Fruit fly (Drosophila melanogaster) whole organism, embryonic: Measurements from ENCODE around the gene CG18131.
A peak's percentile ranks its signal among the peaks of the same experiment; 100 is the strongest.

ENCODE experiments used
- Bdp1 ChIP-seq: fragments of 200-800 bp; sonication (Bioruptor generic); optimal IDR thresholded peaks from 3 replicates; lab custom pipeline; 2016; ENCODE audit warnings: missing biosample characterization, missing genetic modification characterization
- Blimp-1 ChIP-seq: fragments of 200-800 bp; sonication (Bioruptor generic); optimal IDR thresholded peaks from 3 replicates; lab custom pipeline; 2018; ENCODE audit warnings: missing biosample characterization, missing genetic modification characterization, mild to moderate bottlenecking, moderate library complexity, missing genetic modification reagents
- CG10321 ChIP-seq: fragments of 200-800 bp; sonication (Bioruptor generic); IDR thresholded peaks from 2 replicates; pipeline ENCODE4 v1.3.6; 2022; ENCODE audit warnings: missing biosample characterization, missing genetic modification characterization
- CG11093 ChIP-seq: fragments of 200-800 bp; sonication (Bioruptor generic); IDR thresholded peaks from 3 replicates; pipeline ENCODE4 v1.3.6; 2022; ENCODE audit warnings: missing biosample characterization, missing genetic modification characterization
- CG11247 ChIP-seq: fragments of 200-800 bp; sonication (Bioruptor generic); IDR thresholded peaks from 2 replicates; pipeline ENCODE4 v1.3.6; 2022; ENCODE audit warnings: missing biosample characterization, missing genetic modification characterization
- CG11456 ChIP-seq: fragments of 200-800 bp; sonication (Bioruptor generic); IDR thresholded peaks from 3 replicates; pipeline ENCODE4 v1.3.6; 2022; ENCODE audit warnings: missing biosample characterization, missing genetic modification characterization
- CG13123 ChIP-seq: fragments of 200-800 bp; sonication (Bioruptor generic); optimal IDR thresholded peaks from 2 replicates; lab custom pipeline; 2016; ENCODE audit warnings: missing biosample characterization, missing genetic modification characterization
- CG15073 ChIP-seq: fragments of 200-800 bp; sonication (Bioruptor generic); optimal IDR thresholded peaks from 2 replicates; lab custom pipeline; 2016; ENCODE audit warnings: missing biosample characterization, missing genetic modification characterization
- CG17328 ChIP-seq: fragments of 200-800 bp; sonication (Bioruptor generic); IDR thresholded peaks from 2 replicates; pipeline ENCODE4 v1.3.6; 2022; ENCODE audit warnings: missing biosample characterization, missing genetic modification characterization
- CG17829 ChIP-seq: fragments of 200-800 bp; optimal IDR thresholded peaks from 2 replicates; lab custom pipeline; 2019; ENCODE audit warnings: missing biosample characterization, mild to moderate bottlenecking, missing genetic modification characterization, moderate library complexity
- CG2120 ChIP-seq: fragments of 200-800 bp; sonication (Bioruptor generic); optimal IDR thresholded peaks from 3 replicates; lab custom pipeline; 2016; ENCODE audit warnings: missing biosample characterization, missing genetic modification characterization
- CG4854 ChIP-seq: fragments of 200-800 bp; sonication (Bioruptor generic); optimal IDR thresholded peaks from 2 replicates; lab custom pipeline; 2016; ENCODE audit warnings: missing biosample characterization, missing genetic modification characterization, inconsistent platforms
- CG6683 ChIP-seq: fragments of 200-800 bp; sonication (Bioruptor generic); optimal IDR thresholded peaks from 2 replicates; lab custom pipeline; 2017; ENCODE audit warnings: missing biosample characterization, mild to moderate bottlenecking, missing genetic modification characterization, missing genetic modification reagents
- CG9609 ChIP-seq: fragments of 200-800 bp; sonication (Bioruptor generic); optimal IDR thresholded peaks from 3 replicates; lab custom pipeline; 2016; ENCODE audit warnings: missing biosample characterization, missing genetic modification characterization
- Dp ChIP-seq: fragments of 200-800 bp; sonication (Bioruptor generic); optimal IDR thresholded peaks from 2 replicates; lab custom pipeline; 2018; ENCODE audit warnings: missing biosample characterization, mild to moderate bottlenecking, missing genetic modification characterization, moderate library complexity
- Gsc ChIP-seq: fragments of 200-800 bp; sonication (Bioruptor generic); IDR thresholded peaks from 2 replicates; pipeline ENCODE4 v1.3.6; 2022; ENCODE audit warnings: missing biosample characterization, missing genetic modification characterization
- Hr78 ChIP-seq, 2 experiments: fragments of 200-800 bp in 1 of 2; fragments of >200 bp in 1 of 2; sonication (Bioruptor generic) in 1 of 2; optimal IDR thresholded peaks; 2 replicates each; lab custom pipeline; 2017 to 2019; ENCODE audit warnings: missing biosample characterization in 2 of 2, missing genetic modification characterization in 2 of 2, mild to moderate bottlenecking in 1 of 2, moderate library complexity in 1 of 2
- Hsf ChIP-seq: fragments of 200-800 bp; sonication (Bioruptor generic); optimal IDR thresholded peaks from 3 replicates; lab custom pipeline; 2016; ENCODE audit warnings: missing biosample characterization, missing genetic modification characterization
- NC2α ChIP-seq: fragments of 200-800 bp; sonication (Bioruptor generic); optimal IDR thresholded peaks from 2 replicates; lab custom pipeline; 2016; ENCODE audit warnings: missing biosample characterization, missing genetic modification characterization
- Oaz ChIP-seq: fragments of 200-800 bp; sonication (Bioruptor generic); IDR thresholded peaks from 2 replicates; pipeline ENCODE4 v1.3.6; 2022; ENCODE audit warnings: missing biosample characterization, missing genetic modification characterization
- Ravus ChIP-seq: fragments of 200-800 bp; sonication (Bioruptor generic); IDR thresholded peaks from 2 replicates; pipeline ENCODE4 v1.3.6; 2022; ENCODE audit warnings: missing biosample characterization, missing genetic modification characterization
- Trl ChIP-seq, 3 experiments: fragments of >200 bp in 2 of 3; fragments of 200-800 bp in 1 of 3; sonication (Bioruptor generic) in 1 of 3; optimal IDR thresholded peaks; 2 replicates in 1 of 3; 3 replicates in 2 of 3; lab custom pipeline; 2016 to 2017; ENCODE audit warnings: missing biosample characterization in 1 of 3, missing genetic modification characterization in 1 of 3
- ato ChIP-seq: fragments of 200-800 bp; sonication (Bioruptor generic); IDR thresholded peaks from 2 replicates; pipeline ENCODE4 v1.3.6; 2022; ENCODE audit warnings: missing biosample characterization, missing genetic modification characterization; ENCODE audit not compliant: partially characterized antibody
- btn ChIP-seq: fragments of 200-800 bp; sonication (Bioruptor generic); optimal IDR thresholded peaks from 2 replicates; lab custom pipeline; 2016; ENCODE audit warnings: missing biosample characterization, missing genetic modification characterization
- cg ChIP-seq: fragments of 200-800 bp; sonication (Bioruptor generic); optimal IDR thresholded peaks from 3 replicates; lab custom pipeline; 2019; ENCODE audit warnings: missing biosample characterization, mild to moderate bottlenecking, missing genetic modification characterization, moderate library complexity
- dan ChIP-seq: fragments of 200-800 bp; sonication (Bioruptor generic); IDR thresholded peaks from 2 replicates; pipeline ENCODE4 v1.3.6; 2022; ENCODE audit warnings: missing biosample characterization, missing genetic modification characterization
- dmrt99B ChIP-seq: fragments of 200-800 bp; sonication (Bioruptor generic); optimal IDR thresholded peaks from 2 replicates; lab custom pipeline; 2018; ENCODE audit warnings: missing biosample characterization, mild to moderate bottlenecking, missing genetic modification characterization, moderate library complexity
- fd96Cb ChIP-seq: fragments of 200-800 bp; sonication (Bioruptor generic); optimal IDR thresholded peaks from 2 replicates; lab custom pipeline; 2018; ENCODE audit warnings: missing biosample characterization, mild to moderate bottlenecking, missing genetic modification characterization, moderate library complexity
- gcm2 ChIP-seq: fragments of 200-800 bp; sonication (Bioruptor generic); optimal IDR thresholded peaks from 2 replicates; lab custom pipeline; 2016; ENCODE audit warnings: missing biosample characterization, missing genetic modification characterization
- gem ChIP-seq: fragments of 200-800 bp; sonication (Bioruptor generic); optimal IDR thresholded peaks from 2 replicates; lab custom pipeline; 2019; ENCODE audit warnings: missing biosample characterization, mild to moderate bottlenecking, missing genetic modification characterization, moderate library complexity
- hkb ChIP-seq, 2 experiments: fragments of 200-800 bp in 1 of 2; fragments of >200 bp in 1 of 2; sonication (Bioruptor generic) in 1 of 2; IDR thresholded peaks in 1 of 2; optimal IDR thresholded peaks in 1 of 2; 2 replicates each; pipeline versions ENCODE4 v1.3.6 to Lab custom; 2017 to 2022; ENCODE audit warnings: missing biosample characterization in 1 of 2, missing genetic modification characterization in 1 of 2
- ken ChIP-seq: fragments of 200-800 bp; sonication (Bioruptor generic); IDR thresholded peaks from 3 replicates; pipeline ENCODE4 v1.3.6; 2022; ENCODE audit warnings: missing biosample characterization, missing genetic modification characterization
- kni ChIP-seq: fragments of 200-800 bp; sonication (Bioruptor generic); optimal IDR thresholded peaks from 3 replicates; lab custom pipeline; 2017; ENCODE audit warnings: mild to moderate bottlenecking, missing biosample characterization, missing genetic modification reagents, missing genetic modification characterization
- lab ChIP-seq: fragments of 200-800 bp; sonication (Bioruptor generic); optimal IDR thresholded peaks from 3 replicates; lab custom pipeline; 2017; ENCODE audit warnings: missing biosample characterization, missing genetic modification characterization, mild to moderate bottlenecking, moderate library complexity, missing genetic modification reagents
- mld ChIP-seq: fragments of 200-800 bp; sonication (Bioruptor generic); IDR thresholded peaks from 3 replicates; pipeline ENCODE4 v1.3.6; 2022; ENCODE audit warnings: missing biosample characterization, missing genetic modification characterization; ENCODE audit not compliant: partially characterized antibody
- org-1 ChIP-seq: fragments of 200-800 bp; sonication (Bioruptor generic); optimal IDR thresholded peaks from 2 replicates; lab custom pipeline; 2017; ENCODE audit warnings: missing biosample characterization, missing genetic modification characterization
- pros ChIP-seq: fragments of 200-800 bp; sonication (Bioruptor generic); optimal IDR thresholded peaks from 3 replicates; lab custom pipeline; 2019; ENCODE audit warnings: missing biosample characterization, mild to moderate bottlenecking, missing genetic modification characterization, moderate library complexity
- pzg ChIP-seq: fragments of 200-800 bp; sonication (Bioruptor generic); optimal IDR thresholded peaks from 3 replicates; lab custom pipeline; 2018; ENCODE audit warnings: missing biosample characterization, mild to moderate bottlenecking, missing genetic modification characterization, moderate library complexity
- run ChIP-seq: fragments of 200-800 bp; sonication (Bioruptor generic); optimal IDR thresholded peaks from 3 replicates; lab custom pipeline; 2018; ENCODE audit warnings: missing biosample characterization, mild to moderate bottlenecking, missing genetic modification characterization
- seq ChIP-seq: fragments of 200-800 bp; sonication (Bioruptor generic); IDR thresholded peaks from 2 replicates; pipeline ENCODE4 v1.3.6; 2022; ENCODE audit warnings: missing biosample characterization, missing genetic modification characterization
- sim ChIP-seq: fragments of 200-800 bp; sonication (Bioruptor generic); IDR thresholded peaks from 2 replicates; pipeline ENCODE4 v1.3.6; 2022; ENCODE audit warnings: missing biosample characterization, missing genetic modification characterization
- sima ChIP-seq: fragments of 200-800 bp; sonication (Bioruptor generic); optimal IDR thresholded peaks from 2 replicates; lab custom pipeline; 2016; ENCODE audit warnings: missing biosample characterization, missing genetic modification characterization
- sr ChIP-seq: fragments of 200-800 bp; sonication (Bioruptor generic); IDR thresholded peaks from 3 replicates; pipeline ENCODE4 v1.3.6; 2022; ENCODE audit warnings: missing biosample characterization, missing genetic modification characterization
- tap ChIP-seq: fragments of 200-800 bp; optimal IDR thresholded peaks from 3 replicates; lab custom pipeline; 2019; ENCODE audit warnings: missing biosample characterization, mild to moderate bottlenecking, missing genetic modification characterization, moderate library complexity
- tna ChIP-seq: fragments of 200-800 bp; sonication (Bioruptor generic); IDR thresholded peaks from 2 replicates; pipeline ENCODE4 v1.3.6; 2022; ENCODE audit warnings: missing biosample characterization, missing genetic modification characterization; ENCODE audit not compliant: partially characterized antibody
- trem ChIP-seq: fragments of 200-800 bp; optimal IDR thresholded peaks from 3 replicates; lab custom pipeline; 2019; ENCODE audit warnings: missing biosample characterization, mild to moderate bottlenecking, missing genetic modification characterization, moderate library complexity
- tup ChIP-seq: fragments of 200-800 bp; sonication (Bioruptor generic); optimal IDR thresholded peaks from 2 replicates; lab custom pipeline; 2016; ENCODE audit warnings: missing biosample characterization, mild to moderate bottlenecking, missing genetic modification characterization, moderate library complexity
- unpg ChIP-seq: fragments of 200-800 bp; sonication (Bioruptor generic); optimal IDR thresholded peaks from 3 replicates; lab custom pipeline; 2018; ENCODE audit warnings: missing biosample characterization, mild to moderate bottlenecking, missing genetic modification characterization, moderate library complexity
- usp ChIP-seq: fragments of >200 bp; optimal IDR thresholded peaks from 2 replicates; lab custom pipeline; 2017; ENCODE audit warnings: missing biosample characterization, missing genetic modification characterization
- zfh1 ChIP-seq: fragments of 200-800 bp; sonication (Bioruptor generic); IDR thresholded peaks from 3 replicates; pipeline ENCODE4 v1.3.6; 2022; ENCODE audit warnings: missing biosample characterization, missing genetic modification characterization

CG18131 gene

DNA sequence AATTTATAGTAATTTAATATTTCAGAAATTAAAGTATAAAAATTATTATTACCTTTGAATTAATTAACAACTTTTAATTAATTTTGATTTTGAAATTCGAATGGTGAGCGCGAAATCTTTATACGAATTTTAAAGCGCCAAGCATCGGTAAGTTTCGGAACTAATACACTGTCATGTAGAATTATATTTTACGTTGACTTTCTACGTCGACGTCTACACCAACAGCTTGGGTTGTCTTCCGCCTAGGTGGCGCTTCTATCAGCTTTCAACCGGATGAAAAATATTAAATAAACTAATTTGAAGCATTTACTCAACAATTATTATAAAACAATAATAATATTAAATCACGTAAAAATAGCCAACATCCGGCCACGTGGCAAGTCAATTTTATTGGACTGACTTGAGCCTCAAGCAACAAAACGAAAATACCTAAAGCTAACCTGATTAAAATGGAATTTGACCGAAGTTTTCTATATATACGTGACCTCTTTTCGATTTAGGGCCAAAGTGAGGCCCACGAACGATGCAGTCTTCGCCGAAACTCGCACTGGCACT is 8.5 kb downstream of the CG18131 start, which contains the start of gene CG31928 (continued):
- TF ChIP-seq mld: no peak
- no peak for TF ChIP-seq sima (GFP tag; lab: Kevin White, UChicago)
- TF ChIP-seq dmrt99B (tag; lab: Kevin White, UChicago): no peak
- no peak for TF ChIP-seq usp (GFP tag; lab: Kevin White, UChicago)
- TF ChIP-seq dan: no peak
- TF ChIP-seq Blimp-1 (GFP tag; lab: Kevin White, UChicago): no peak
- no peak for TF ChIP-seq tap (tag; lab: Kevin White, UChicago)
- TF ChIP-seq sr (GFP tag; lab: Robert Waterston, UW): no peak
- no peak for TF ChIP-seq btn
- no peak for TF ChIP-seq CG10321 (GFP tag; lab: Robert Waterston, UW)
- TF ChIP-seq CG11456 (GFP tag; lab: Robert Waterston, UW): peak; percentile 57; the same call in 1 of the 3 replicates
- peak; percentile 47 for TF ChIP-seq trem (tag; lab: Kevin White, UChicago)
- no peak for TF ChIP-seq run (tag; lab: Kevin White, UChicago)
- no peak for TF ChIP-seq ato (GFP tag; lab: Robert Waterston, UW)
- no peak for TF ChIP-seq CG17829 (tag; lab: Kevin White, UChicago)
- no peak for TF ChIP-seq Ravus (GFP tag; lab: Robert Waterston, UW)
- TF ChIP-seq Gsc (GFP tag; lab: Robert Waterston, UW): no peak
- no peak for TF ChIP-seq kni (GFP tag; lab: Kevin White, UChicago)
- TF ChIP-seq gem (tag; lab: Kevin White, UChicago): no peak
- no peak for TF ChIP-seq CG15073 (GFP tag; lab: Kevin White, UChicago)
- 0 out of 2 replicates have a peak, but pooled peaks have one; percentile 21 for TF ChIP-seq CG11247
- no peak for TF ChIP-seq gcm2
- TF ChIP-seq Bdp1 (GFP tag; lab: Kevin White, UChicago): no peak
- no peak for TF ChIP-seq NC2α
- TF ChIP-seq pros (GFP tag; lab: Kevin White, UChicago): no peak
- TF ChIP-seq fd96Cb (tag; lab: Kevin White, UChicago): no peak
- no peak for TF ChIP-seq sim (GFP tag; lab: Robert Waterston, UW)
- no peak for TF ChIP-seq Hr78 (GFP tag; optimal IDR thresholded peaks at IDR 0.05; lab: Kevin White, UChicago)
- no peak for TF ChIP-seq Trl (optimal IDR thresholded peaks at IDR 0.05; lab: Kevin White, UChicago)
- no peak for TF ChIP-seq Trl (GFP tag; optimal IDR thresholded peaks at IDR 0.05; lab: Kevin White, UChicago)
- no peak for TF ChIP-seq cg
- TF ChIP-seq Oaz (GFP tag; lab: Robert Waterston, UW): no peak
- TF ChIP-seq seq (GFP tag; lab: Robert Waterston, UW): no peak
- no peak for TF ChIP-seq zfh1
- TF ChIP-seq Dp (GFP tag; lab: Kevin White, UChicago): peak; percentile 72
- TF ChIP-seq CG6683 (GFP tag; lab: Kevin White, UChicago): no peak
- TF ChIP-seq tna (GFP tag; lab: Robert Waterston, UW): no peak
- TF ChIP-seq unpg (GFP tag; lab: Kevin White, UChicago): no peak
- no peak for TF ChIP-seq pzg (GFP tag; lab: Kevin White, UChicago)
- TF ChIP-seq hkb (optimal IDR thresholded peaks at IDR 0.05; lab: Kevin White, UChicago): no peak
- TF ChIP-seq hkb (GFP tag; IDR thresholded peaks at IDR 0.05; lab: Robert Waterston, UW): no peak
- no peak for TF ChIP-seq CG4854 (GFP tag; lab: Kevin White, UChicago)
- no peak for TF ChIP-seq CG17328 (GFP tag; lab: Robert Waterston, UW)
- TF ChIP-seq ken: peak; percentile 17; the same call in 1 of the 3 replicates
- no peak for TF ChIP-seq CG9609
- TF ChIP-seq Hsf (GFP tag; lab: Kevin White, UChicago): peak; percentile 20
- TF ChIP-seq CG13123: no peak
- TF ChIP-seq CG11093 (GFP tag; lab: Robert Waterston, UW): no peak
- no peak for TF ChIP-seq org-1
- TF ChIP-seq CG2120: no peak
- TF ChIP-seq lab (GFP tag; lab: Kevin White, UChicago): no peak
- no peak for TF ChIP-seq tup (GFP tag; lab: Kevin White, UChicago)
